Fruit fly (Drosophila melanogaster) whole organism, embryonic: ENCODE measurements around the gene CG34301.

Source experiments
- Bgb ChIP-seq: fragments of 200-800 bp; sonication (Bioruptor generic); IDR thresholded peaks from 2 replicates; pipeline ENCODE4 v1.3.6; 2022; ENCODE audit warnings: missing biosample characterization, missing genetic modification characterization; ENCODE audit not compliant: partially characterized antibody
- CG10366 ChIP-seq: fragments of 200-800 bp; sonication (Bioruptor generic); IDR thresholded peaks from 2 replicates; pipeline ENCODE4 v1.3.6; 2022; ENCODE audit warnings: missing biosample characterization, missing genetic modification characterization
- CG10431 ChIP-seq: fragments of 200-800 bp; sonication (Bioruptor generic); optimal IDR thresholded peaks from 3 replicates; lab custom pipeline; 2018; ENCODE audit warnings: missing biosample characterization, mild to moderate bottlenecking, missing genetic modification characterization
- CG11560 ChIP-seq: fragments of 200-800 bp; sonication (Bioruptor generic); IDR thresholded peaks from 3 replicates; pipeline ENCODE4 v1.3.6; 2022; ENCODE audit warnings: missing biosample characterization, missing genetic modification characterization
- CG12219 ChIP-seq: fragments of 200-800 bp; sonication (Bioruptor generic); optimal IDR thresholded peaks from 3 replicates; lab custom pipeline; 2018; ENCODE audit warnings: missing biosample characterization, mild to moderate bottlenecking, missing genetic modification characterization
- CG13894 ChIP-seq: fragments of 200-800 bp; sonication (Bioruptor generic); optimal IDR thresholded peaks from 3 replicates; lab custom pipeline; 2018; ENCODE audit warnings: missing biosample characterization, mild to moderate bottlenecking, missing genetic modification characterization, moderate library complexity
- CG14014 ChIP-seq: fragments of 200-800 bp; sonication (Bioruptor generic); IDR thresholded peaks from 2 replicates; pipeline ENCODE4 v1.3.6; 2022; ENCODE audit warnings: missing biosample characterization, missing genetic modification characterization
- CG14710 ChIP-seq: fragments of 200-800 bp; sonication (Bioruptor generic); optimal IDR thresholded peaks from 3 replicates; lab custom pipeline; 2019; ENCODE audit warnings: missing biosample characterization, mild to moderate bottlenecking, missing genetic modification characterization, moderate library complexity
- CG1602 ChIP-seq: fragments of 200-800 bp; sonication (Bioruptor generic); optimal IDR thresholded peaks from 3 replicates; lab custom pipeline; 2016; ENCODE audit warnings: missing biosample characterization, missing genetic modification characterization
- CG17361 ChIP-seq: fragments of 200-800 bp; sonication (Bioruptor generic); IDR thresholded peaks from 3 replicates; pipeline ENCODE4 v1.3.6; 2022; ENCODE audit warnings: missing biosample characterization, missing genetic modification characterization
- CG17829 ChIP-seq: fragments of 200-800 bp; optimal IDR thresholded peaks from 2 replicates; lab custom pipeline; 2019; ENCODE audit warnings: missing biosample characterization, mild to moderate bottlenecking, missing genetic modification characterization, moderate library complexity
- CG2120 ChIP-seq: fragments of 200-800 bp; sonication (Bioruptor generic); optimal IDR thresholded peaks from 3 replicates; lab custom pipeline; 2016; ENCODE audit warnings: missing biosample characterization, missing genetic modification characterization
- CG2889 ChIP-seq: fragments of 200-800 bp; sonication (Bioruptor generic); IDR thresholded peaks from 3 replicates; pipeline ENCODE4 v1.3.6; 2022; ENCODE audit warnings: missing biosample characterization, missing genetic modification characterization
- CG30431 ChIP-seq: fragments of 200-800 bp; sonication (Bioruptor generic); optimal IDR thresholded peaks from 2 replicates; lab custom pipeline; 2017; ENCODE audit warnings: missing biosample characterization, missing genetic modification characterization
- CG34376 ChIP-seq: fragments of 200-800 bp; sonication (Bioruptor generic); optimal IDR thresholded peaks from 2 replicates; lab custom pipeline; 2018; ENCODE audit warnings: missing biosample characterization, mild to moderate bottlenecking, missing genetic modification characterization
- CG4617 ChIP-seq: fragments of 200-800 bp; sonication (Bioruptor generic); optimal IDR thresholded peaks from 3 replicates; lab custom pipeline; 2016; ENCODE audit warnings: missing biosample characterization, missing genetic modification characterization, borderline replicate concordance
- CG7987 ChIP-seq: fragments of 200-800 bp; sonication (Bioruptor generic); optimal IDR thresholded peaks from 2 replicates; lab custom pipeline; 2018; ENCODE audit warnings: missing biosample characterization, mild to moderate bottlenecking, missing genetic modification characterization, moderate library complexity
- CG8290 ChIP-seq, 3 experiments: fragments of 200-800 bp; sonication (Bioruptor generic); optimal IDR thresholded peaks; 2 replicates each; lab custom pipeline; 2016 to 2019; ENCODE audit warnings: missing biosample characterization in 3 of 3, missing genetic modification characterization in 3 of 3, mild to moderate bottlenecking in 2 of 3, moderate library complexity in 1 of 3
- D19A ChIP-seq: fragments of 200-800 bp; optimal IDR thresholded peaks from 3 replicates; lab custom pipeline; 2019; ENCODE audit warnings: missing biosample characterization, mild to moderate bottlenecking, missing genetic modification characterization, moderate library complexity
- Dip2 ChIP-seq: fragments of 200-800 bp; sonication (Bioruptor generic); IDR thresholded peaks from 2 replicates; pipeline ENCODE4 v1.3.6; 2022; ENCODE audit warnings: missing biosample characterization, missing genetic modification characterization
- Gsc ChIP-seq: fragments of 200-800 bp; sonication (Bioruptor generic); IDR thresholded peaks from 2 replicates; pipeline ENCODE4 v1.3.6; 2022; ENCODE audit warnings: missing biosample characterization, missing genetic modification characterization
- HHEX ChIP-seq: fragments of 200-800 bp; sonication (Bioruptor generic); optimal IDR thresholded peaks from 3 replicates; lab custom pipeline; 2017; ENCODE audit warnings: missing biosample characterization, mild to moderate bottlenecking, missing genetic modification characterization, missing genetic modification reagents
- Hr51 ChIP-seq, 2 experiments: fragments of 200-800 bp; sonication (Bioruptor generic); optimal IDR thresholded peaks; 2 replicates in 1 of 2; 3 replicates in 1 of 2; lab custom pipeline; 2016 to 2018; ENCODE audit warnings: missing biosample characterization in 2 of 2, missing genetic modification characterization in 2 of 2, mild to moderate bottlenecking in 1 of 2, moderate library complexity in 1 of 2
- NC2α ChIP-seq: fragments of 200-800 bp; sonication (Bioruptor generic); optimal IDR thresholded peaks from 2 replicates; lab custom pipeline; 2016; ENCODE audit warnings: missing biosample characterization, missing genetic modification characterization
- NC2β ChIP-seq: fragments of 200-800 bp; sonication (Bioruptor generic); optimal IDR thresholded peaks from 2 replicates; lab custom pipeline; 2016; ENCODE audit warnings: missing biosample characterization, missing genetic modification characterization
- Nf-YC ChIP-seq: fragments of 200-800 bp; optimal IDR thresholded peaks from 3 replicates; lab custom pipeline; 2019; ENCODE audit warnings: missing biosample characterization, mild to moderate bottlenecking, missing genetic modification characterization, moderate library complexity
- Opbp ChIP-seq: fragments of 200-800 bp; sonication (Bioruptor generic); IDR thresholded peaks from 3 replicates; pipeline ENCODE4 v1.3.6; 2022; ENCODE audit warnings: missing biosample characterization, missing genetic modification characterization; ENCODE audit not compliant: partially characterized antibody
- Ssrp ChIP-seq: fragments of 200-800 bp; sonication (Bioruptor generic); optimal IDR thresholded peaks from 2 replicates; lab custom pipeline; 2018; ENCODE audit warnings: missing biosample characterization, mild to moderate bottlenecking, missing genetic modification characterization, moderate library complexity
- TFAM ChIP-seq: fragments of 200-800 bp; sonication (Bioruptor generic); optimal IDR thresholded peaks from 2 replicates; lab custom pipeline; 2017; ENCODE audit warnings: missing biosample characterization, missing genetic modification characterization, inconsistent platforms
- corto ChIP-seq: fragments of 200-800 bp; sonication (Bioruptor generic); optimal IDR thresholded peaks from 2 replicates; lab custom pipeline; 2016; ENCODE audit warnings: missing biosample characterization, mild to moderate bottlenecking, missing genetic modification characterization, moderate library complexity
- danr ChIP-seq: fragments of 200-800 bp; sonication (Bioruptor generic); IDR thresholded peaks from 2 replicates; pipeline ENCODE4 v1.3.6; 2022; ENCODE audit warnings: missing biosample characterization, missing genetic modification characterization
- esg ChIP-seq: fragments of 200-800 bp; sonication (Bioruptor generic); conservative IDR thresholded peaks from 2 replicates; pipeline ENCODE4 v1.3.6; 2022; ENCODE audit warnings: missing biosample characterization, missing genetic modification characterization
- gce ChIP-seq: fragments of 200-800 bp; sonication (Bioruptor generic); IDR thresholded peaks from 3 replicates; pipeline ENCODE4 v1.3.6; 2022; ENCODE audit warnings: missing biosample characterization, missing genetic modification characterization
- gsb-n ChIP-seq: fragments of 200-800 bp; sonication (Bioruptor generic); optimal IDR thresholded peaks from 3 replicates; lab custom pipeline; 2018; ENCODE audit warnings: missing biosample characterization, mild to moderate bottlenecking, missing genetic modification characterization
- ind ChIP-seq: fragments of 200-800 bp; sonication (Bioruptor generic); optimal IDR thresholded peaks from 3 replicates; lab custom pipeline; 2016; ENCODE audit warnings: missing biosample characterization, missing genetic modification characterization
- klu ChIP-seq: fragments of 200-800 bp; sonication (Bioruptor generic); IDR thresholded peaks from 2 replicates; pipeline ENCODE4 v1.3.6; 2022; ENCODE audit warnings: missing biosample characterization, missing genetic modification characterization
- knrl ChIP-seq: fragments of 200-800 bp; sonication (Bioruptor generic); IDR thresholded peaks from 3 replicates; pipeline ENCODE4 v1.3.6; 2022; ENCODE audit warnings: missing biosample characterization, missing genetic modification characterization; ENCODE audit not compliant: partially characterized antibody
- lmd ChIP-seq: fragments of 200-800 bp; sonication (Bioruptor generic); IDR thresholded peaks from 2 replicates; pipeline ENCODE4 v1.3.6; 2022; ENCODE audit warnings: missing biosample characterization, missing genetic modification characterization
- lov ChIP-seq, 2 experiments: fragments of 200-800 bp in 1 of 2; fragments of >200 bp in 1 of 2; sonication (Bioruptor generic) in 1 of 2; IDR thresholded peaks in 1 of 2; optimal IDR thresholded peaks in 1 of 2; 2 replicates in 1 of 2; 3 replicates in 1 of 2; pipeline versions ENCODE4 v1.3.6 to Lab custom; 2017 to 2022; ENCODE audit warnings: missing biosample characterization in 1 of 2, missing genetic modification characterization in 1 of 2
- onecut ChIP-seq: fragments of 200-800 bp; sonication (Bioruptor generic); IDR thresholded peaks from 2 replicates; pipeline ENCODE4 v1.3.6; 2022; ENCODE audit warnings: missing biosample characterization, missing genetic modification characterization
- org-1 ChIP-seq: fragments of 200-800 bp; sonication (Bioruptor generic); optimal IDR thresholded peaks from 2 replicates; lab custom pipeline; 2017; ENCODE audit warnings: missing biosample characterization, missing genetic modification characterization
- pan ChIP-seq, 4 experiments: fragments of >200 bp in 3 of 4; fragments of 200-800 bp in 1 of 4; sonication (Bioruptor generic) in 1 of 4; optimal IDR thresholded peaks in 3 of 4; IDR thresholded peaks in 1 of 4; 2 replicates each; pipeline versions ENCODE4 v1.3.6 to Lab custom; 2017 to 2022; ENCODE audit warnings: missing biosample characterization in 2 of 4, missing genetic modification characterization in 2 of 4, mixed read lengths in 1 of 4
- sc ChIP-seq, 3 experiments: fragments of >200 bp in 2 of 3; fragments of 200-800 bp in 1 of 3; sonication (Bioruptor generic) in 1 of 3; optimal IDR thresholded peaks; 2 replicates in 2 of 3; 3 replicates in 1 of 3; lab custom pipeline; 2017; ENCODE audit warnings: mild to moderate bottlenecking in 1 of 3, missing biosample characterization in 1 of 3, missing genetic modification characterization in 1 of 3, missing genetic modification reagents in 1 of 3
- sug ChIP-seq: fragments of 200-800 bp; optimal IDR thresholded peaks from 2 replicates; lab custom pipeline; 2019; ENCODE audit warnings: missing biosample characterization, mild to moderate bottlenecking, missing genetic modification characterization, moderate library complexity
- tgo ChIP-seq: fragments of 200-800 bp; sonication (Bioruptor generic); IDR thresholded peaks from 3 replicates; pipeline ENCODE4 v1.3.6; 2022; ENCODE audit warnings: missing biosample characterization, missing genetic modification characterization
- trem ChIP-seq: fragments of 200-800 bp; optimal IDR thresholded peaks from 3 replicates; lab custom pipeline; 2019; ENCODE audit warnings: missing biosample characterization, mild to moderate bottlenecking, missing genetic modification characterization, moderate library complexity
- vnd ChIP-seq: fragments of 200-800 bp; sonication (Bioruptor generic); IDR thresholded peaks from 3 replicates; pipeline ENCODE4 v1.3.6; 2022; ENCODE audit warnings: missing biosample characterization, missing genetic modification characterization; ENCODE audit not compliant: partially characterized antibody
- vvl ChIP-seq: fragments of 200-800 bp; sonication (Bioruptor generic); IDR thresholded peaks from 2 replicates; pipeline ENCODE4 v1.3.6; 2022; ENCODE audit warnings: missing biosample characterization, missing genetic modification characterization

CG34301 gene

DNA sequence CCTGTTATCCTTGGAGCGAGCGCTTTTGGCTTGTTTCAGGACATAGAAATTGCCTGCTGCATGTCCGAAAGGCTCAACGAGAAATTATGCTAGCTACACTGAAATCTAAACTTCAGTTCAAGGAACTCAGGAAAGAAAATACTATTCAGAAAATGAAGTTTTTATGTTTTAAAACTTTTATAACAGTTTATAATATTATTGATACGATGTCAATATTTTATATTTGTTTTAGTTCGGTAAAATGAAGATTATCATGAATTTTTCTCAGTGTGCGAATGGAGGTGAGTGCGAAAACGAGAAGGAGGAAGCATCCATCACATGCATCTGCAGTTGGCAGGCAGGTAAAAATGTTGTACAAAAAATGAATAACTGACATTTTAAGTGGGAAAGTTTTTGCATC lies 26.9 kb upstream of the CG34301 start (continued):
- no peak for TF ChIP-seq sug (tag; lab: Kevin White, UChicago)
- TF ChIP-seq CG17361 = peak; percentile 71; the same call in 2 of the 3 replicates
- TF ChIP-seq CG17829 = peak; percentile 78
- no peak for TF ChIP-seq Opbp (GFP tag; lab: Robert Waterston, UW)
- peak; percentile 80; the same call in 1 of the 2 replicates for TF ChIP-seq onecut (GFP tag; lab: Robert Waterston, UW)
- peak; percentile 45 for TF ChIP-seq CG1602 (GFP tag; lab: Kevin White, UChicago)
- no peak for TF ChIP-seq Gsc (GFP tag; lab: Robert Waterston, UW)
- TF ChIP-seq corto (GFP tag; lab: Kevin White, UChicago) = no peak
- 0 out of 2 replicates have a peak, but pooled peaks have one; percentile 33 for TF ChIP-seq klu
- TF ChIP-seq vnd (GFP tag; lab: Robert Waterston, UW) = no peak
- TF ChIP-seq CG14014 = 0 out of 2 replicates have a peak, but pooled peaks have one; percentile 23
- no peak for TF ChIP-seq Dip2
- TF ChIP-seq trem (tag; lab: Kevin White, UChicago) = peak; percentile 65
- TF ChIP-seq CG4617 = peak; percentile 17
- no peak for TF ChIP-seq CG34376
- TF ChIP-seq Nf-YC = no peak
- TF ChIP-seq knrl (GFP tag; lab: Robert Waterston, UW) = no peak
- 0 out of 3 replicates have a peak, but pooled peaks have one; percentile 26 for TF ChIP-seq gce (GFP tag; lab: Robert Waterston, UW)
- TF ChIP-seq D19A (tag; lab: Kevin White, UChicago) = peak; percentile 69
- 0 out of 2 replicates have a peak, but pooled peaks have one; percentile 21 for TF ChIP-seq CG10366
- peak; percentile 14 for TF ChIP-seq NC2β (GFP tag; lab: Kevin White, UChicago)
- TF ChIP-seq CG7987 (GFP tag; lab: Kevin White, UChicago) = no peak
- no peak for TF ChIP-seq lov (optimal IDR thresholded peaks at IDR 0.05; lab: Kevin White, UChicago)
- no peak for TF ChIP-seq lov (GFP tag; IDR thresholded peaks at IDR 0.05; lab: Robert Waterston, UW)
- TF ChIP-seq NC2α = no peak
- TF ChIP-seq CG12219 (GFP tag; lab: Kevin White, UChicago) = peak; percentile 15
- TF ChIP-seq CG2120 = peak; percentile 38
- peak; percentile 7 for TF ChIP-seq HHEX (GFP tag; lab: Kevin White, UChicago)
- peak; percentile 54 for TF ChIP-seq ind (GFP tag; lab: Kevin White, UChicago)
- peak; percentile 70 for TF ChIP-seq CG14710 (tag; lab: Kevin White, UChicago)
- TF ChIP-seq lmd (GFP tag; lab: Robert Waterston, UW) = peak; percentile 59
- no peak for TF ChIP-seq pan (optimal IDR thresholded peaks at IDR 0.05; lab: Kevin White, UChicago)
- TF ChIP-seq pan (GFP tag; optimal IDR thresholded peaks at IDR 0.05 in 1 of 2, IDR thresholded peaks at IDR 0.05 in 1 of 2) = peak in 1 of 2 experiments; percentile 63
- TF ChIP-seq danr (GFP tag; lab: Robert Waterston, UW) = no peak
- peak; percentile 51 for TF ChIP-seq CG30431 (GFP tag; lab: Kevin White, UChicago)
- TF ChIP-seq tgo (GFP tag; lab: Robert Waterston, UW) = peak; percentile 60
- peak; percentile 73 for TF ChIP-seq vvl (GFP tag; lab: Robert Waterston, UW)
- TF ChIP-seq Hr51 (GFP tag; optimal IDR thresholded peaks at IDR 0.05; lab: Kevin White, UChicago) = peak in 1 of 2 experiments; percentile 80
- peak; percentile 65 for TF ChIP-seq gsb-n (tag; lab: Kevin White, UChicago)
- no peak for TF ChIP-seq Bgb (GFP tag; lab: Robert Waterston, UW)
- peak; percentile 54 for TF ChIP-seq CG8290 (GFP tag; optimal IDR thresholded peaks at IDR 0.05; lab: Kevin White, UChicago)
- TF ChIP-seq CG8290 (tag; optimal IDR thresholded peaks at IDR 0.05; lab: Kevin White, UChicago) = no peak
- no peak for TF ChIP-seq TFAM (GFP tag; lab: Kevin White, UChicago)
- TF ChIP-seq CG2889 (GFP tag; lab: Robert Waterston, UW) = no peak
- no peak for TF ChIP-seq sc (optimal IDR thresholded peaks at IDR 0.05; lab: Kevin White, UChicago)
- peak; percentile 41 for TF ChIP-seq sc (GFP tag; optimal IDR thresholded peaks at IDR 0.05; lab: Kevin White, UChicago)
- TF ChIP-seq Ssrp (tag; lab: Kevin White, UChicago) = peak; percentile 72
- TF ChIP-seq CG11560 (tag; lab: Robert Waterston, UW) = no peak
- TF ChIP-seq CG13894 (tag; lab: Kevin White, UChicago) = no peak
- TF ChIP-seq org-1 (GFP tag; lab: Kevin White, UChicago) = peak; percentile 49
- no peak for TF ChIP-seq CG10431 (GFP tag; lab: Kevin White, UChicago)
- TF ChIP-seq esg = peak; percentile 68
